Worm (Caenorhabditis elegans): Measurements from ENCODE around the gene adt-3.

DNA sequence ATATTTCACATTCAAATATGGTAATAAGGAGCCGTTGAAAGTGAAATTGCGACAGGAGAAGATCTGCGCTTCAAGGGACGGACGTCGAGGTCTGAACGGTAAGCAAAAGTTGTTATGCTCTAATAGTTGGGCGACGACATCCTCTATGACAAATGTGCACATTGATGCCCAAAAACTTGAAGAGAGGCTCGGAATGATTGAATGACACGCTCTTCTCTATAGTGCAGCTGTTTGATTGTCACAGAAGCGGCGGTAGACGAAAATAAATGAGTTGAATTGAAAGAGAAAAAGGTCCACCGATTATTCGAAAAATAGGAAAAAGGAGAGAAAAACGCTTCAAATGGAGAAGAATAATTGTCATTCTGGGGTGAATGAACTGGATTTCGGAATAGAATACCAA lies 27.8 kb downstream of the adt-3 start:
- TF ChIP-seq ama-1 (optimal IDR thresholded peaks at IDR 0.05) (no peak), unc-62 (GFP tag; optimal IDR thresholded peaks at IDR 0.05 in 1 of 2) (peak in 1 of 2 experiments; percentile 84), unc-62 (tag; optimal IDR thresholded peaks at IDR 0.05) (no peak), tag-97 (GFP tag; IDR thresholded peaks at IDR 0.05) (no peak), daf-12 (tag; optimal IDR thresholded peaks at IDR 0.05) (no peak), mxl-3 (GFP tag; optimal IDR thresholded peaks at IDR 0.05) (no peak), snpc-4 (tag; optimal IDR thresholded peaks at IDR 0.05) (no peak), daf-16 (GFP tag; optimal IDR thresholded peaks at IDR 0.05) (no peak), daf-16 (tag; optimal IDR thresholded peaks at IDR 0.05) (no peak), ceh-82 (tag; optimal IDR thresholded peaks at IDR 0.05) (no peak), unc-130 (GFP tag; optimal IDR thresholded peaks at IDR 0.05) (no peak)
